Fruit fly (Drosophila melanogaster): Measurements from ENCODE around the gene Gbs-76A.
A peak's percentile ranks its signal among the peaks of the same experiment; 100 is the strongest.

The Gbs-76A gene

dm6 chr3L:19265761-19266160 lies 26.8 kb downstream of the Gbs-76A start, which contains the start of gene CG45081:
Gene CG45081 (plus strand): TSS chr3L:19266061.
- TF ChIP-seq Dll (optimal IDR thresholded peaks at IDR 0.05): no peak
- no peak for TF ChIP-seq pan (optimal IDR thresholded peaks at IDR 0.05)
- no peak for TF ChIP-seq psq (optimal IDR thresholded peaks at IDR 0.05)
- no peak for TF ChIP-seq EcR (GFP tag; optimal IDR thresholded peaks at IDR 0.05)
- TF ChIP-seq usp (GFP tag; optimal IDR thresholded peaks at IDR 0.05): no peak
- TF ChIP-seq CG8478 (optimal IDR thresholded peaks at IDR 0.05): no peak

- no peak for TF ChIP-seq pan (optimal IDR thresholded peaks at IDR 0.05)
- TF ChIP-seq Dll (optimal IDR thresholded peaks at IDR 0.05): no peak
These were observed 28.5 kb downstream of the Gbs-76A start, which contains the start of gene Max for dm6 chr3L:19264141-19264487. Gene Max (minus strand): TSS chr3L:19264184.

DNA sequence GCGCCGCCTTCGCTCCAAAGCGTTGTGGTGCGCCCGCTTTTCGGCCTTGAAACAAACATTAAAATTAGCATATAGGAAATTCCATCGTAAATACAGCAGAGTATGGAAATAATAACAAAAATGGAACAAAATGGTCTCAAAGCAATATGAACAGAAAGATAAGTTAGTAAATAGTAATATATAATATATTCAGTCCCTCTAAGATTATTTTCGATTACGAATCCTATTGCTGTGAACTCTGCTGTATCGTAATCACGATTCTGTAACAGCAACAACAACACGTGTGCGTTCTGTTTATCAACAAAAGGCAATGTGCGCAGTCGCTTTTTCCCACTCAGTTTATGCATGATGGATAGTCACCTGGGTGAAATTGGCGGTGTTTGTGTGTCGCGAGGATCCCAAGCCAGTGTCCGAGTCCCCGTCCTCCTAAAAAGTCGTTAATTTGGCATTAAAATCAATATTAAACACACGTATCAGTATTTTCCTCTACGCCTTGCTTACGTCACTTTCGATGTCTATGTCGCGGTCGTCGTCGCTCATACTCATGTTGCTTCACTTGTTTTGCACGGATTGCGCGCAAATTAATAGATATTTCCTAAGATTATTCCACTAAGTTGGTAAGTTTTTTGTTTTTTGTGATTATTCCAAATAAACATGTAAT lies 29.0 kb downstream of the Gbs-76A start, which contains the start of the genes CG42374 and Mettl5:
CG42374 (plus strand) TSS at position 287 of the 661 bp plus-strand sequence.
Mettl5 (plus strand) TSS at position 287 of the 661 bp plus-strand sequence.
- TF ChIP-seq EcR (GFP tag; optimal IDR thresholded peaks at IDR 0.05) (no peak), usp (GFP tag; optimal IDR thresholded peaks at IDR 0.05) (no peak), Dll (optimal IDR thresholded peaks at IDR 0.05) (no peak), pan (optimal IDR thresholded peaks at IDR 0.05) (no peak), CG8478 (optimal IDR thresholded peaks at IDR 0.05) (no peak), psq (optimal IDR thresholded peaks at IDR 0.05) (no peak)

DNA sequence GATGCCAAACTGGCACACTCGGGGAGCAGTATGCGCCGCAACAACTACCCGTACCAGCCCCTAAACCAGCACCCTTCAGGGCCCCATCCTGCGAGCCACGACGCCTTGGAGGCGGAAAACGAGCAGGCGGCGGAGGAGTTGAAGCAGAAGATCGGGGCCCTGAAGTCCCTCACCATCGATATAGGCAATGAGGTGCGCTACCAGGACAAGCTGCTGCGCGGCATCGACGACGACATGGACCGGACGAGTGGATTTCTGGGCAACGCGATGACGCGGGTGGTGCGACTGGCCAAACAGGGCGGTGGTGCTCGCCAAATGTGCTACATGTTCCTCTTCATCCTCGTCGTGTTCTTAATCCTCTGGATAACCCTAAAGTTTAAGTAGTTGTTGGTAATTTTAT lies 30.8 kb downstream of the Gbs-76A start:
- TF ChIP-seq pan (optimal IDR thresholded peaks at IDR 0.05): no peak
- TF ChIP-seq CG8478 (optimal IDR thresholded peaks at IDR 0.05): no peak
- no peak for TF ChIP-seq usp (GFP tag; optimal IDR thresholded peaks at IDR 0.05)
- no peak for TF ChIP-seq psq (optimal IDR thresholded peaks at IDR 0.05)
- no peak for TF ChIP-seq Dll (optimal IDR thresholded peaks at IDR 0.05)
- no peak for TF ChIP-seq EcR (GFP tag; optimal IDR thresholded peaks at IDR 0.05)

DNA sequence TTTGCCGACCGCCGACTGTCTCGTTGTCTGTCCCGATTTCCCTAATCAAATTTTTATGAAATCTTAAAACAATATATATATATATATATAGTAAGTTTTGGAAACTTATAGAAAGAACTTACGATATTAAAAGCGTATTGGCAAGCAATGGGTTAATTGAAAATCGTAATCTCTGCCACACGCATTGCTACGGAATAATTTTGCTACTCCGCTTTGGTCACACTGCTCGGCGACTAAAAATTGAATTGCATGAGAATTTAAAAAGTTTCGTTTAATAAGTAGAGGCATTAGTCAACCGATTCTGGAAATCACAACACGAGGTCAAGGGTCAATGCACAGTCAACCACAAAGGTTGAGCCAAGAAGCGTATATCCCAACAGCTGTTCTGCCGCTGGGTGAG lies 31.4 kb downstream of the Gbs-76A start, which contains the start of gene Bet1:
Bet1 (plus strand) TSS at position 182 of the 400 bp plus-strand sequence.
- no peak for TF ChIP-seq usp (GFP tag; optimal IDR thresholded peaks at IDR 0.05)
- TF ChIP-seq pan (optimal IDR thresholded peaks at IDR 0.05): no peak
- TF ChIP-seq EcR (GFP tag; optimal IDR thresholded peaks at IDR 0.05): no peak
- TF ChIP-seq CG8478 (optimal IDR thresholded peaks at IDR 0.05): no peak
- TF ChIP-seq psq (optimal IDR thresholded peaks at IDR 0.05): no peak
- no peak for TF ChIP-seq Dll (optimal IDR thresholded peaks at IDR 0.05)

dm6 chr3L:19260278-19260803 lies 32.2 kb downstream of the Gbs-76A start, which contains the start of gene nes:
Gene nes (minus strand): TSS chr3L:19260679.
- TF ChIP-seq psq (optimal IDR thresholded peaks at IDR 0.05) (no peak), EcR (GFP tag; optimal IDR thresholded peaks at IDR 0.05) (peak in 1 of 2 experiments; percentile 79), Dll (optimal IDR thresholded peaks at IDR 0.05) (no peak)

- no peak for TF ChIP-seq CG8478 (optimal IDR thresholded peaks at IDR 0.05)
- TF ChIP-seq psq (optimal IDR thresholded peaks at IDR 0.05): no peak
- TF ChIP-seq usp (GFP tag; optimal IDR thresholded peaks at IDR 0.05): no peak
- TF ChIP-seq EcR (GFP tag; optimal IDR thresholded peaks at IDR 0.05): no peak
- TF ChIP-seq pan (optimal IDR thresholded peaks at IDR 0.05): no peak
- TF ChIP-seq Dll (optimal IDR thresholded peaks at IDR 0.05): no peak
These were observed 34.4 kb downstream of the Gbs-76A start for dm6 chr3L:19258199-19258598.

dm6 chr3L:19254715-19255428 lies 37.7 kb downstream of the Gbs-76A start, which contains the start of the genes mRpL21 and rept:
Gene mRpL21 (minus strand): TSS chr3L:19255061.
Gene rept (plus strand): TSS chr3L:19255340.
- TF ChIP-seq EcR (GFP tag; optimal IDR thresholded peaks at IDR 0.05): no peak
- no peak for TF ChIP-seq CG8478 (optimal IDR thresholded peaks at IDR 0.05)
- no peak for TF ChIP-seq psq (optimal IDR thresholded peaks at IDR 0.05)
- no peak for TF ChIP-seq Dll (optimal IDR thresholded peaks at IDR 0.05)
- TF ChIP-seq usp (GFP tag; optimal IDR thresholded peaks at IDR 0.05): no peak
- TF ChIP-seq pan (optimal IDR thresholded peaks at IDR 0.05): no peak

DNA sequence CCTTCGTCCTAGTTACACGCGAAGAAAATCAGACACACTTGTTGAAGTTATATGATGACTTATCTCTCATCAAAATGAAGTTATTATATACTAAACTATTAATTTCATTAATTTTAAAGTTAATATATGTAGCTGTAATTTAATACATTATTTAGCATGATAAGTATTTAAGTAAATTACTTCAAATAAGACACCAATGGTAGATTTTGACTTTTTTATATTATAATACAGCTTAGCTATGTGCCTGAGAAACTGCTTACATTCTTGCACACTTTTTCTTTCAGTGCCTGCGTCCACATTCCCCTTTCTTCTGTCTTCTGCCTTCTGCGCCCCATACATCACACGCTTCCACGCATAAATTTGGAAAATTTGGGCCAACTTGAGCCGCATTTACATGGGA lies 40.9 kb downstream of the Gbs-76A start:
- TF ChIP-seq Dll (optimal IDR thresholded peaks at IDR 0.05): no peak
- TF ChIP-seq EcR (GFP tag; optimal IDR thresholded peaks at IDR 0.05): no peak
- TF ChIP-seq psq (optimal IDR thresholded peaks at IDR 0.05): no peak
- no peak for TF ChIP-seq usp (GFP tag; optimal IDR thresholded peaks at IDR 0.05)

dm6 chr3L:19237780-19238179 lies 54.8 kb downstream of the Gbs-76A start:
- no peak for TF ChIP-seq pan (optimal IDR thresholded peaks at IDR 0.05)
- no peak for TF ChIP-seq usp (GFP tag; optimal IDR thresholded peaks at IDR 0.05)
- no peak for TF ChIP-seq CG8478 (optimal IDR thresholded peaks at IDR 0.05)
- TF ChIP-seq Dll (optimal IDR thresholded peaks at IDR 0.05): no peak
- TF ChIP-seq EcR (GFP tag; optimal IDR thresholded peaks at IDR 0.05): no peak
- TF ChIP-seq psq (optimal IDR thresholded peaks at IDR 0.05): no peak

DNA sequence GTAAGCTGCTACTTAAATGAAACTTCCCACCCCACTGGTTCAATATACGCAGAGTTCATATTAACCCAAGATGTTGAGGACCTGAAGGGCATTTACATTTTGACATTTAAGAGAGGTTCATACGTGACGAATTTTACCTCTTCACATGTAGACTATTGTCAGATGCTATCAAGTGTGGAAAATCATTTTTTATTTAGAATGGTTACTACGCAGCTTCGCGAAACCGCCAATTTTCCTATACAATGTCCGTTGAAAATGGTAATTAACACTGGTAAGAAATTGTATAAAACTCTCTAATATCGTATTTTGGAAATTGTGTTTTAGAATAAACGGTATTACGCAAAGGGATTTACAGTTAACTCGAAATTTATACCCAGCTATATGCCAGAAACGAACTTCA lies 56.0 kb downstream of the Gbs-76A start:
- TF ChIP-seq EcR (GFP tag; optimal IDR thresholded peaks at IDR 0.05): no peak
- no peak for TF ChIP-seq usp (GFP tag; optimal IDR thresholded peaks at IDR 0.05)
- no peak for TF ChIP-seq CG8478 (optimal IDR thresholded peaks at IDR 0.05)
- no peak for TF ChIP-seq psq (optimal IDR thresholded peaks at IDR 0.05)
- TF ChIP-seq pan (optimal IDR thresholded peaks at IDR 0.05): no peak
- no peak for TF ChIP-seq Dll (optimal IDR thresholded peaks at IDR 0.05)

- TF ChIP-seq CG8478 (optimal IDR thresholded peaks at IDR 0.05): no peak
- TF ChIP-seq pan (optimal IDR thresholded peaks at IDR 0.05): no peak
- no peak for TF ChIP-seq psq (optimal IDR thresholded peaks at IDR 0.05)
- no peak for TF ChIP-seq EcR (GFP tag; optimal IDR thresholded peaks at IDR 0.05)
These were observed 56.5 kb downstream of the Gbs-76A start, which contains the start of gene CG33647 for dm6 chr3L:19236060-19236459. Gene CG33647 (plus strand): TSS chr3L:19236360.

Data from whole organism.